Fruit fly (Drosophila melanogaster) whole organism, larva: ENCODE measurements around the gene CG7387.

Experiments
- noc ChIP-seq: fragments of 200-800 bp; sonication (Bioruptor generic); optimal IDR thresholded peaks from 3 replicates; lab custom pipeline; 2019; ENCODE audit warnings: missing biosample characterization, mild to moderate bottlenecking, missing genetic modification characterization, moderate library complexity

CG7387 gene

dm6 chr3L:8151727-8152199, 41.2 kb downstream of the CG7387 start, which contains the start of gene CG13676:
Gene CG13676, minus strand, starts transcription at chr3L:8151813.
- peak; percentile 3 for TF ChIP-seq noc (tag; lab: Kevin White, UChicago)

- TF ChIP-seq noc (tag; lab: Kevin White, UChicago) = no peak
Observed at dm6 chr3L:8150812-8151211, 42.1 kb downstream of the CG7387 start.

dm6 chr3L:8150284-8150683, 42.6 kb downstream of the CG7387 start:
- TF ChIP-seq noc (tag; lab: Kevin White, UChicago) = no peak
